Worm (Caenorhabditis elegans) whole organism, young adult: ENCODE data around the gene fbxa-29.

Experiments used
- B0261.1 ChIP-seq: sonication (generic microtip); optimal IDR thresholded peaks from 2 replicates; lab custom pipeline; 2016; ENCODE audit warnings: mild to moderate bottlenecking, missing genetic modification characterization, moderate library complexity, missing compliant biosample characterization
- F49E8.2 ChIP-seq: sonication (generic microtip); optimal IDR thresholded peaks from 3 replicates; lab custom pipeline; 2017; ENCODE audit warnings: missing genetic modification characterization, mild to moderate bottlenecking, missing compliant biosample characterization, antibody characterized with exemption, moderate library complexity; ENCODE audit not compliant: insufficient read depth
- Y56A3A.18 ChIP-seq: fragments of 200-800 bp; sonication (Bioruptor generic); IDR thresholded peaks from 2 replicates; pipeline ENCODE4 v1.3.6; 2022; ENCODE audit warnings: missing genetic modification reagents, missing genetic modification characterization, missing compliant biosample characterization
- Y67H2A.10 ChIP-seq: fragments of 200-800 bp; sonication (Bioruptor generic); conservative IDR thresholded peaks from 2 replicates; pipeline ENCODE4 v1.3.6; 2022; ENCODE audit warnings: missing genetic modification reagents, missing genetic modification characterization, missing compliant biosample characterization
- ama-1 ChIP-seq, 3 experiments: fragments of 150-350 bp in 1 of 3; sonication (generic microtip) in 2 of 3; optimal IDR thresholded peaks; 2 replicates each; lab custom pipeline; 2014 to 2018; ENCODE audit warnings: missing biosample characterization in 2 of 3, missing genetic modification characterization in 2 of 3, missing genetic modification reagents in 2 of 3
- ceh-79 ChIP-seq: sonication (generic microtip); optimal IDR thresholded peaks from 2 replicates; lab custom pipeline; 2017; ENCODE audit warnings: mild to moderate bottlenecking, missing genetic modification characterization, missing compliant biosample characterization
- egrh-3 ChIP-seq: fragments of 200-800 bp; sonication (Bioruptor generic); IDR thresholded peaks from 2 replicates; pipeline ENCODE4 v1.3.6; 2022; ENCODE audit warnings: missing genetic modification reagents, missing genetic modification characterization, missing compliant biosample characterization
- ets-4 ChIP-seq: fragments of 200-800 bp; sonication (Bioruptor generic); optimal IDR thresholded peaks from 2 replicates; lab custom pipeline; 2018; ENCODE audit warnings: mild to moderate bottlenecking, missing genetic modification characterization, missing compliant biosample characterization
- lin-35 ChIP-seq, 3 experiments: fragments of 150-350 bp in 2 of 3; sonication (generic microtip) in 1 of 3; optimal IDR thresholded peaks; 2 replicates each; lab custom pipeline; 2014 to 2018; ENCODE audit warnings: missing biosample characterization in 3 of 3, missing genetic modification characterization in 3 of 3, missing genetic modification reagents in 3 of 3
- nfya-2 ChIP-seq: fragments of 200-800 bp; sonication (Bioruptor generic); IDR thresholded peaks from 2 replicates; pipeline ENCODE4 v1.3.6; 2022; ENCODE audit warnings: missing genetic modification reagents, missing genetic modification characterization, missing compliant biosample characterization
- unc-130 ChIP-seq: sonication (generic microtip); optimal IDR thresholded peaks from 2 replicates; lab custom pipeline; 2016; ENCODE audit warnings: missing genetic modification reagents, missing genetic modification characterization, missing compliant biosample characterization
- xnd-1 ChIP-seq: sonication (generic microtip); optimal IDR thresholded peaks from 2 replicates; lab custom pipeline; 2016; ENCODE audit warnings: missing genotype, missing genetic modification reagents, missing genetic modification characterization, missing compliant biosample characterization
- ztf-25 ChIP-seq: fragments of 200-800 bp; sonication (Bioruptor generic); IDR thresholded peaks from 2 replicates; pipeline ENCODE4 v1.3.6; 2022; ENCODE audit warnings: missing genetic modification reagents, missing genetic modification characterization, missing compliant biosample characterization

DNA sequence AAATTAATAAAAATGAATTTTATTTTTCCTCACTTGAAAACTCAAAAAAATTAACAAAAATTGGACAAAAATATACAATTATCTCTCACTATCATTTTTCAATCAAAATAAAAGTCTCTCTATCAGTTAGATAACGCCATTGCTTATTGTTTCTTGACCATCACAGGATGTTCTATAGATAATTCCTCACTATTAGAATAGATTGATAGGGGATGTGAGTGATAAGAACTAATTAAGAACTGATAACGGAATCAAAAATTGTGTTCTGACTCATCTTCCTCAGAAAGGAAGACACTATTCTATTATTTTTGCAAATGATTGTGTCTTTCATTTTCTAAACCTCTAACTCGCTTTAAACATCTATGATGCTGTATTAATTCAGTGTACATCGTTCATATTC, 15.6 kb upstream of the fbxa-29 start:
- TF ChIP-seq ets-4 (GFP tag; lab: Kevin White, UChicago) (no peak), ztf-25 (GFP tag; lab: Robert Waterston, UW) (no peak), unc-130 (GFP tag; lab: Kevin White, UChicago) (no peak), xnd-1 (tag; lab: Kevin White, UChicago) (no peak), F49E8.2 (tag; lab: Kevin White, UChicago) (no peak), egrh-3 (GFP tag; lab: Robert Waterston, UW) (no peak), Y67H2A.10 (GFP tag; lab: Robert Waterston, UW) (no peak), Y56A3A.18 (no peak), ceh-79 (tag; lab: Kevin White, UChicago) (no peak), ama-1 (optimal IDR thresholded peaks at IDR 0.05; lab: Kevin White, UChicago) (no peak), ama-1 (GFP tag; optimal IDR thresholded peaks at IDR 0.05; lab: Kevin White, UChicago) (no peak), B0261.1 (tag; lab: Kevin White, UChicago) (no peak), lin-35 (GFP tag; optimal IDR thresholded peaks at IDR 0.05; lab: Kevin White, UChicago) (no peak), nfya-2 (no peak)
